Worm (Caenorhabditis elegans) whole organism, L1 larva: Measurements from ENCODE around the gene paml-1.

Source experiments
- Y116A8C.19 ChIP-seq: sonication (generic microtip); optimal IDR thresholded peaks from 2 replicates; lab custom pipeline; 2016; ENCODE audit warnings: missing compliant biosample characterization, missing genetic modification characterization, borderline replicate concordance
- rnt-1 ChIP-seq: sonication (generic microtip); optimal IDR thresholded peaks from 2 replicates; lab custom pipeline; 2016; ENCODE audit warnings: mild to moderate bottlenecking, missing genetic modification characterization, moderate library complexity, missing compliant biosample characterization

DNA sequence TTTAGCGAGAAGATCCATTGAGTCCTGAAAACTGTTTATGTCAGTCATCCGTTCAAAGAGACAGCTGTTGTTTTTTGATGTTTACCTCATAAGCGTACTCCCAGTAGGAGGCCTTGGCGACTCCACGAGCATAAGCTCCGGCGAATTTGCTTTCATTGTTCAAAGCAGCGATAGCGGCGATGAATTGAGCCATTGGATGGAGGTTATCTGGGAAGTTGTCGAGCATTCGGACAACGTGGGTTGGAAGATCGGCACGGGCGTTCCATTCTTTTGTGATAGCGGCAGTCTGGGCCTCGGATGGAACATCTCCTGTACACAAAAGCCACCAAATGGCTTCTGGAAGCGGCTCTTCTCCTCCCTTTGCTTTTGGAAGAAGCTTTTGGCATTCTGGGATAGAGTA, 18.0 kb downstream of the paml-1 start:
- TF ChIP-seq rnt-1 (tag; lab: Kevin White, UChicago) = no peak
- no peak for TF ChIP-seq Y116A8C.19 (tag; lab: Kevin White, UChicago)
